Fruit fly (Drosophila melanogaster): ENCODE data around the gene CG3610.

Gene CG3610

DNA sequence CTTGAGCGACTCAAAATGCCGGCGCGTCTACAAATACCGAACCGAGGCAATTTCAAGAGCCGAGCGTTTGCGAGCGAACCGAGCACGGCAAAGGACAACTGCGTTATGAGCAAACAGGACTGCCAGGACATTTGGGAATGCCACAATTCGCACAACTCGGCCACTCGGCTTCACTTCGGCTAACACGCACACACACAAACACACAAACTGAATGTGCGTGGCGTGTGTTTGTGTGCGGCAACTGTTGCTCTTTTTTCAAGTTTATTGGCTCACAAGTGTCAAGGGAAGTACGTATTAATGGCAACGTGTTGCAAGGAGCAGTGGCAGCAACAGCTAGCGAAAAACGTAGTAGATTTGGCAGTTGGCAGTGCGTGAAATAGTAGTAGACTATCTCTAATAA is 28.5 kb downstream of the CG3610 start:
- TF ChIP-seq CG17801 (GFP tag; optimal IDR thresholded peaks at IDR 0.05; ENCODE audit: partially characterized antibody), result no peak

dm6 chr3R:14875274-14875964 is 30.6 kb downstream of the CG3610 start, which contains the start of gene btsz:
TSS of gene btsz (minus strand) at chr3R:14875488.
- no peak for TF ChIP-seq CG17801 (GFP tag; optimal IDR thresholded peaks at IDR 0.05; ENCODE audit: partially characterized antibody)

- no peak for TF ChIP-seq CG17801 (GFP tag; optimal IDR thresholded peaks at IDR 0.05; ENCODE audit: partially characterized antibody)
Measured at dm6 chr3R:14875965-14876331, 31.1 kb downstream of the CG3610 start.

DNA sequence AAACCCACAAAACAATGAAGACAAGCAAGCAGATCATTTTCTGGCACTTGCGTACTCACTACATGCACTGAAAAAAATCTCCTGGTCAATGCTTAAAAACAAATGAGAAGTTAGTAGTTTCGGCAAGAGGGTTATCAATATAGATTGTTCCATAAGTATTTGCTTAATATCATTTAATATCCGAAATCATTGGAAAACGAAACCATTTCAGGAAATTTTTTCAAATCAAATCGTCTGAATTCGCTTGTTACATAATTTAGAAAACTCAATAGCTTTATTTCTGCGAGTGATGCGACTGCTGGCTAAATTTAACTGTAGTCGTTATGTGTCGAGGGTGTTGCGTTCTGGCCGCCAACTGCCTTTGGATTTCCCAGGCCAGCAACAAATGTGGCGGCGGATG is 33.3 kb downstream of the CG3610 start:
- no peak for TF ChIP-seq CG17801 (GFP tag; optimal IDR thresholded peaks at IDR 0.05; ENCODE audit: partially characterized antibody)

DNA sequence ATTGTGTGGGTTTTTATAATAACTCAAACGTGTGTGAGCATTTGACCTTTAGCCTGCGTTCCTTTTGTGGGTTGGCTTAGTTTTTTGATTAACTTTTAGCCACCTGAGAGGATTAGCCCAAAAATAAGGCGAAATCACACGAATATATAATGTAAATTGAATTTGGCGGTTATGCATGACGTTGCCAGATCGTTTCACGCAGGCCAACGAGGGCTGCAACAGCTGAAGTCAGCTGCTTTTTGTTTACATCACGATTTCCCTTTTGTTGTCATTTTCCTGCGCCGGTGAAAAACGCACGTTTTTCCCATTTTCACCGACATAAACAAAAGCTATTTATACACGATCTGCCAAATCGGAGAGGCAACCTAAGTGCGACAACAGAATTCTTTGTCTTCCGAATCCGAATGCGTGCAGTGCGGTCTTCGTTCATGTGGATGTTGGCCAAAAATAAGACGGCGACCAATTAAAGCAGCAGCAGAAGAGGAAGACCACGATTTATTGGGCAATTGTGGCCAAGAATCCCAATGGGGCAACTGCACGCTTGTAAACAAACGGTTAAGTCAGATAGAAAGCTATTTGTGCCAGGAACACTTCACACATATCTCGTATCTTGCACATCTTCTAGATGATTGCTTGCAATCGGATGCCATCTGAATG is 34.5 kb downstream of the CG3610 start, which contains the start of gene CG3631:
CG3631 (plus strand) TSS at position 251 of the 657 bp plus-strand sequence.
- peak; percentile 21 for TF ChIP-seq CG17801 (GFP tag; optimal IDR thresholded peaks at IDR 0.05; ENCODE audit: partially characterized antibody)

DNA sequence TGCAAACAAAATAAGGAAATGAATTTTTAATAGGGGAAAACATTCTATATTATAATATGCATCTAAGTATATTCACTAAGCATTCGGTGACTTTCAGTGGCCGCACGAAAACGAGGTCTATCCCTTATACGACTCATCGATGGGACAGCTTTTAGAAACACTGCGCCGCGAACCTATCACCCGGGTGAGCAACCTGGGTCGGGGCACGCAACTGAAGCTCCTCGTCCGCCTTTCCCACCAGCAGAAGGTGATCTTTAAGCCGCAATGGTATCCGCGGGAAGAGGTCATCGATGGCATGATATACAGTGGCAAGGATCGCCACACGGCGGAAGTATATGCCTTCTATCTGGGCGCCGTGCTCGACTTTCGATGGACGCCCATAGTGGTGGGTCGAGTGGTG is 36.0 kb downstream of the CG3610 start:
- no peak for TF ChIP-seq CG17801 (GFP tag; optimal IDR thresholded peaks at IDR 0.05; ENCODE audit: partially characterized antibody)

dm6 chr3R:14886011-14886534 is 41.2 kb downstream of the CG3610 start, which contains the start of the genes Rrp6, CG33331 and CG33332:
TSS of gene Rrp6 (minus strand) at chr3R:14886246.
TSS of gene CG33331 (plus strand) at chr3R:14886456.
TSS of gene CG33332 (plus strand) at chr3R:14886456.
- TF ChIP-seq CG17801 (GFP tag; optimal IDR thresholded peaks at IDR 0.05; ENCODE audit: partially characterized antibody), result peak; percentile 85

DNA sequence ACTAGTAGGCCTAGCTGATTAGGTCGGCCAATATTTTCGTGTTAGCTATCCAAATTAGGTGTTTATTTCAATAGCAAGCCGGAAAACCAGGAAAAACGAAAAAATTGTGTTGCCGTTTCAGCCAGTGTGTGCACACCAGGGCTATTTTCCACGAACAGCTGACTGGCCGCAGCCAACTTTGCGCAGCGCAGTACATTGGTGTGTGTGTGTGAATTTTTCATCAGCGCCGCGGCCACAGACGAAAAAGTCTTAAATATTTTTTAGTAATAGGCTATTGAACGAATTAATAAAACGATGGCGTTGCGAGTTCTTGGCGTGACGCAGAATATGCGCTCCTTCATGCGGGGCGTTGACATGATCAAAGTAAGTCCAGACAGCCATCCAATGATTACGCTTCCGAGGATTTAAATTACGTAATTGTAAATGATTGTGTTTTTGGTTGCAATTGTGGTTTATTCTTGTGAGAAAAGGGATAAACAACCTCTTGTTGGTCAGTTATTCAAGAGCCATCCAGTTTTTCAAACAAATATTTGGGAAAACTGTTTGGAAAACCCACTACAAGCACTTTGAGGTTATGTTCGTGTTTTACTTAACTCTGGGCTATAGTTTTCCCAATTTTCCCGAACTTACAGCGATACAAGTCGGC is 45.3 kb downstream of the CG3610 start, which contains the start of the genes CycC and UQCR-C1:
CycC (minus strand) TSS at position 142 of the 646 bp plus-strand sequence.
UQCR-C1 (plus strand) TSS at position 168 of the 646 bp plus-strand sequence.
- no peak for TF ChIP-seq CG17801 (GFP tag; optimal IDR thresholded peaks at IDR 0.05; ENCODE audit: partially characterized antibody)

- peak; percentile 80 for TF ChIP-seq CG17801 (GFP tag; optimal IDR thresholded peaks at IDR 0.05; ENCODE audit: partially characterized antibody)
Measured at dm6 chr3R:14893791-14894782, 49.2 kb downstream of the CG3610 start, which contains the start of gene Dph2. TSS of gene Dph2 (minus strand) at chr3R:14893954.

DNA sequence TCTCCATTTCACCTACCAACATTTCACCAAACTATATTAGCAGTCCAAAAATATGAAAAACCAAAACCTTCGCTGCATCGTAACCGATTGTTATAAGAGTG is 49.8 kb downstream of the CG3610 start, which contains the start of gene CG14860:
CG14860 (plus strand) TSS at position 2 of the 101 bp plus-strand sequence.
- TF ChIP-seq CG17801 (GFP tag; optimal IDR thresholded peaks at IDR 0.05; ENCODE audit: partially characterized antibody), result no peak
